Fruit fly (Drosophila melanogaster): ENCODE data around the gene Ptp61F.

Gene Ptp61F

dm6 chr3L:1502086-1502893, 27.2 kb upstream of the Ptp61F start, which contains the start of the genes hfp and Psa (continued):
- TF ChIP-seq CG12659 (GFP tag; optimal IDR thresholded peaks at IDR 0.05) (peak; percentile 50), ci (GFP tag; IDR thresholded peaks at IDR 0.05) (peak; percentile 40; the same call in 1 of the 3 replicates), zen2 (GFP tag; IDR thresholded peaks at IDR 0.05; ENCODE audit: partially characterized antibody) (peak; percentile 69), Sry-δ (GFP tag; optimal IDR thresholded peaks at IDR 0.05) (peak; percentile 90), CG8924 (tag; optimal IDR thresholded peaks at IDR 0.05) (peak; percentile 42), sob (GFP tag; IDR thresholded peaks at IDR 0.05) (peak; percentile 22; the same call in 1 of the 2 replicates), CG13123 (GFP tag; optimal IDR thresholded peaks at IDR 0.05) (no peak), Dp (GFP tag; optimal IDR thresholded peaks at IDR 0.05) (peak; percentile 79), CG13624 (GFP tag; optimal IDR thresholded peaks at IDR 0.05) (peak; percentile 1), sisA (GFP tag; IDR thresholded peaks at IDR 0.05) (no peak), row (GFP tag; IDR thresholded peaks at IDR 0.05) (peak; percentile 21; the same call in 1 of the 3 replicates), stwl (tag; optimal IDR thresholded peaks at IDR 0.05) (peak; percentile 88), hb (GFP tag; IDR thresholded peaks at IDR 0.05; ENCODE audit: partially characterized antibody) (peak; percentile 70; the same call in 1 of the 3 replicates), Med (GFP tag) (peak; percentile 53)

- no peak for TF ChIP-seq phol (tag; optimal IDR thresholded peaks at IDR 0.05)
- no peak for TF ChIP-seq D19A (tag; optimal IDR thresholded peaks at IDR 0.05)
- no peak for TF ChIP-seq CG5953 (GFP tag; IDR thresholded peaks at IDR 0.05)
- no peak for TF ChIP-seq CG6765 (GFP tag; optimal IDR thresholded peaks at IDR 0.05)
- no peak for TF ChIP-seq Jarid2 (GFP tag; optimal IDR thresholded peaks at IDR 0.05)
- no peak for TF ChIP-seq Bdp1 (GFP tag; optimal IDR thresholded peaks at IDR 0.05)
- TF ChIP-seq Chrac-16 (GFP tag; optimal IDR thresholded peaks at IDR 0.05): no peak
- TF ChIP-seq kah (GFP tag; optimal IDR thresholded peaks at IDR 0.05): no peak
- no peak for TF ChIP-seq CG15696 (tag; optimal IDR thresholded peaks at IDR 0.05)
- TF ChIP-seq trh (GFP tag; optimal IDR thresholded peaks at IDR 0.05): no peak
- TF ChIP-seq Blimp-1 (GFP tag; optimal IDR thresholded peaks at IDR 0.05): no peak
- TF ChIP-seq CG10979 (tag; optimal IDR thresholded peaks at IDR 0.05): no peak
- no peak for TF ChIP-seq Hmr (GFP tag; optimal IDR thresholded peaks at IDR 0.05)
- TF ChIP-seq rib (GFP tag; IDR thresholded peaks at IDR 0.05): no peak
- TF ChIP-seq gcm (GFP tag; optimal IDR thresholded peaks at IDR 0.05): no peak
- TF ChIP-seq H15 (GFP tag; IDR thresholded peaks at IDR 0.05): no peak
- no peak for TF ChIP-seq otp (GFP tag; IDR thresholded peaks at IDR 0.05)
- TF ChIP-seq Sox100B (GFP tag; optimal IDR thresholded peaks at IDR 0.05): no peak
- no peak for TF ChIP-seq bigmax (GFP tag; optimal IDR thresholded peaks at IDR 0.05)
- TF ChIP-seq CG9817 (tag; optimal IDR thresholded peaks at IDR 0.05): no peak
- TF ChIP-seq ac (GFP tag; optimal IDR thresholded peaks at IDR 0.05): no peak
- no peak for TF ChIP-seq bsh (GFP tag; optimal IDR thresholded peaks at IDR 0.05)
- no peak for TF ChIP-seq Mrtf (GFP tag; IDR thresholded peaks at IDR 0.05)
- TF ChIP-seq CG15479 (GFP tag; optimal IDR thresholded peaks at IDR 0.05): peak; percentile 1
- TF ChIP-seq toy (GFP tag; IDR thresholded peaks at IDR 0.05): no peak
- no peak for TF ChIP-seq Xrp1 (GFP tag; IDR thresholded peaks at IDR 0.05)
- no peak for TF ChIP-seq az2 (GFP tag; optimal IDR thresholded peaks at IDR 0.05)
- TF ChIP-seq chif (GFP tag; optimal IDR thresholded peaks at IDR 0.05): no peak
- no peak for TF ChIP-seq hb (GFP tag; IDR thresholded peaks at IDR 0.05; ENCODE audit: partially characterized antibody)
- TF ChIP-seq stwl (tag; optimal IDR thresholded peaks at IDR 0.05): peak; percentile 90
- TF ChIP-seq oc (tag; optimal IDR thresholded peaks at IDR 0.05): no peak
- no peak for TF ChIP-seq Aef1 (GFP tag; IDR thresholded peaks at IDR 0.05)
- TF ChIP-seq CG10565 (GFP tag; optimal IDR thresholded peaks at IDR 0.05): no peak
- TF ChIP-seq emc (GFP tag; optimal IDR thresholded peaks at IDR 0.05): no peak
- TF ChIP-seq CG2889 (GFP tag; IDR thresholded peaks at IDR 0.05): no peak
- TF ChIP-seq CG11723 (GFP tag; optimal IDR thresholded peaks at IDR 0.05): no peak
Observed at dm6 chr3L:1496408-1496807, 21.4 kb upstream of the Ptp61F start, which contains the start of gene CG12084. CG12084 (minus strand) TSS chr3L:1496643.

Measured in whole organism, embryonic.